Fruit fly (Drosophila melanogaster) whole organism, embryonic: Measurements from ENCODE around the gene TwdlQ.
A peak's percentile ranks its signal among the peaks of the same experiment; 100 is the strongest.

ENCODE experiments used
- Abd-B ChIP-seq: fragments of 200-800 bp; sonication (Bioruptor generic); optimal IDR thresholded peaks from 2 replicates; lab custom pipeline; 2018; ENCODE audit warnings: missing biosample characterization, mild to moderate bottlenecking, missing genetic modification characterization, moderate library complexity
- Blimp-1 ChIP-seq: fragments of 200-800 bp; sonication (Bioruptor generic); optimal IDR thresholded peaks from 3 replicates; lab custom pipeline; 2018; ENCODE audit warnings: missing biosample characterization, missing genetic modification characterization, mild to moderate bottlenecking, moderate library complexity, missing genetic modification reagents
- CG10209 ChIP-seq: fragments of 200-800 bp; sonication (Bioruptor generic); optimal IDR thresholded peaks from 3 replicates; lab custom pipeline; 2017; ENCODE audit warnings: missing biosample characterization, mild to moderate bottlenecking, missing genetic modification characterization, missing genetic modification reagents
- CG11696 ChIP-seq: fragments of 200-800 bp; sonication (Bioruptor generic); IDR thresholded peaks from 2 replicates; pipeline ENCODE4 v1.3.6; 2022; ENCODE audit warnings: missing biosample characterization, missing genetic modification characterization
- CG13123 ChIP-seq: fragments of 200-800 bp; sonication (Bioruptor generic); optimal IDR thresholded peaks from 2 replicates; lab custom pipeline; 2016; ENCODE audit warnings: missing biosample characterization, missing genetic modification characterization
- CG1603 ChIP-seq: fragments of 200-800 bp; sonication (Bioruptor generic); optimal IDR thresholded peaks from 2 replicates; lab custom pipeline; 2019; ENCODE audit warnings: missing biosample characterization, mild to moderate bottlenecking, missing genetic modification characterization, moderate library complexity
- CG17568 ChIP-seq: fragments of 200-800 bp; sonication (Bioruptor generic); optimal IDR thresholded peaks from 2 replicates; lab custom pipeline; 2018; ENCODE audit warnings: missing biosample characterization, mild to moderate bottlenecking, missing genetic modification characterization, moderate library complexity
- CG18476 ChIP-seq: fragments of 200-800 bp; sonication (Bioruptor generic); optimal IDR thresholded peaks from 2 replicates; lab custom pipeline; 2016; ENCODE audit warnings: missing biosample characterization, mild to moderate bottlenecking, missing genetic modification characterization
- CG18599 ChIP-seq: fragments of 200-800 bp; sonication (Bioruptor generic); optimal IDR thresholded peaks from 3 replicates; lab custom pipeline; 2017; ENCODE audit warnings: missing biosample characterization, missing genetic modification characterization, mild to moderate bottlenecking, moderate library complexity, missing genetic modification reagents
- CG31441 ChIP-seq: fragments of 200-800 bp; sonication (Bioruptor generic); IDR thresholded peaks from 2 replicates; pipeline ENCODE4 v1.3.6; 2022; ENCODE audit warnings: missing biosample characterization, missing genetic modification characterization
- CG32532 ChIP-seq: fragments of 200-800 bp; sonication (Bioruptor generic); IDR thresholded peaks from 2 replicates; pipeline ENCODE4 v1.3.6; 2022; ENCODE audit warnings: missing biosample characterization, missing genetic modification characterization
- CG4282 ChIP-seq: fragments of 200-800 bp; sonication (Bioruptor generic); optimal IDR thresholded peaks from 2 replicates; lab custom pipeline; 2016; ENCODE audit warnings: missing biosample characterization, missing genetic modification characterization
- CG4707 ChIP-seq: fragments of 200-800 bp; sonication (Bioruptor generic); optimal IDR thresholded peaks from 2 replicates; lab custom pipeline; 2018; ENCODE audit warnings: missing biosample characterization, mild to moderate bottlenecking, missing genetic modification characterization, moderate library complexity
- CG4730 ChIP-seq: fragments of 200-800 bp; sonication (Bioruptor generic); IDR thresholded peaks from 2 replicates; pipeline ENCODE4 v1.3.6; 2022; ENCODE audit warnings: missing biosample characterization, missing genetic modification characterization
- CG7372 ChIP-seq: fragments of 200-800 bp; sonication (Bioruptor generic); IDR thresholded peaks from 2 replicates; pipeline ENCODE4 v1.3.6; 2022; ENCODE audit warnings: missing biosample characterization, missing genetic modification characterization
- CG8359 ChIP-seq: fragments of 200-800 bp; sonication (Bioruptor generic); optimal IDR thresholded peaks from 2 replicates; lab custom pipeline; 2017; ENCODE audit warnings: missing biosample characterization, mild to moderate bottlenecking, missing genetic modification characterization, borderline replicate concordance
- CG8924 ChIP-seq: fragments of 200-800 bp; optimal IDR thresholded peaks from 3 replicates; lab custom pipeline; 2019; ENCODE audit warnings: missing biosample characterization, mild to moderate bottlenecking, missing genetic modification characterization, moderate library complexity
- CHES-1-like ChIP-seq: fragments of 200-800 bp; sonication (Bioruptor generic); optimal IDR thresholded peaks from 2 replicates; lab custom pipeline; 2016; ENCODE audit warnings: missing biosample characterization, missing genetic modification characterization
- Camta ChIP-seq: fragments of 200-800 bp; sonication (Bioruptor generic); optimal IDR thresholded peaks from 2 replicates; lab custom pipeline; 2016; ENCODE audit warnings: missing biosample characterization, missing genetic modification characterization
- CkIIα-i1 ChIP-seq: fragments of 200-800 bp; sonication (Bioruptor generic); IDR thresholded peaks from 2 replicates; pipeline ENCODE4 v1.3.6; 2022; ENCODE audit warnings: missing biosample characterization, missing genetic modification characterization
- CoRest ChIP-seq: fragments of 200-800 bp; sonication (Bioruptor generic); optimal IDR thresholded peaks from 3 replicates; lab custom pipeline; 2018; ENCODE audit warnings: missing biosample characterization, mild to moderate bottlenecking, missing genetic modification characterization, moderate library complexity
- Dbx ChIP-seq: fragments of 200-800 bp; sonication (Bioruptor generic); IDR thresholded peaks from 3 replicates; pipeline ENCODE4 v1.3.6; 2022; ENCODE audit warnings: missing biosample characterization, missing genetic modification characterization
- Eip74EF ChIP-seq, 2 experiments: fragments of 200-800 bp in 1 of 2; fragments of >200 bp in 1 of 2; sonication (Bioruptor generic) in 1 of 2; optimal IDR thresholded peaks; 2 replicates each; lab custom pipeline; 2017 to 2019; ENCODE audit warnings: missing biosample characterization in 2 of 2, missing genetic modification characterization in 2 of 2, mild to moderate bottlenecking in 1 of 2, moderate library complexity in 1 of 2
- Elba2 ChIP-seq: fragments of 200-800 bp; sonication (Bioruptor generic); optimal IDR thresholded peaks from 3 replicates; lab custom pipeline; 2016; ENCODE audit warnings: missing biosample characterization, missing genetic modification characterization
- Ets97D ChIP-seq: fragments of 200-800 bp; sonication (Bioruptor generic); optimal IDR thresholded peaks from 3 replicates; lab custom pipeline; 2016; ENCODE audit warnings: missing biosample characterization, missing genetic modification characterization
- Fer2 ChIP-seq: fragments of 200-800 bp; sonication (Bioruptor generic); optimal IDR thresholded peaks from 2 replicates; lab custom pipeline; 2018; ENCODE audit warnings: missing biosample characterization, mild to moderate bottlenecking, missing genetic modification characterization, moderate library complexity
- H2.0 ChIP-seq: fragments of 200-800 bp; sonication (Bioruptor generic); IDR thresholded peaks from 2 replicates; pipeline ENCODE4 v1.3.6; 2022; ENCODE audit warnings: missing biosample characterization, missing genetic modification characterization
- Hr51 ChIP-seq, 2 experiments: fragments of 200-800 bp; sonication (Bioruptor generic); optimal IDR thresholded peaks; 2 replicates in 1 of 2; 3 replicates in 1 of 2; lab custom pipeline; 2016 to 2018; ENCODE audit warnings: missing biosample characterization in 2 of 2, missing genetic modification characterization in 2 of 2, mild to moderate bottlenecking in 1 of 2, moderate library complexity in 1 of 2
- Jarid2 ChIP-seq: fragments of 200-800 bp; sonication (Bioruptor generic); optimal IDR thresholded peaks from 3 replicates; lab custom pipeline; 2017; ENCODE audit warnings: mild to moderate bottlenecking, missing biosample characterization, missing genetic modification reagents, missing genetic modification characterization
- Kr ChIP-seq: fragments of 200-800 bp; sonication (Bioruptor generic); optimal IDR thresholded peaks from 2 replicates; lab custom pipeline; 2017; ENCODE audit warnings: missing biosample characterization, mild to moderate bottlenecking, missing genetic modification characterization
- NC2β ChIP-seq: fragments of 200-800 bp; sonication (Bioruptor generic); optimal IDR thresholded peaks from 2 replicates; lab custom pipeline; 2016; ENCODE audit warnings: missing biosample characterization, missing genetic modification characterization
- Nf-YA ChIP-seq: fragments of 200-800 bp; sonication (Bioruptor generic); IDR thresholded peaks from 2 replicates; pipeline ENCODE4 v1.3.6; 2022; ENCODE audit warnings: missing biosample characterization, missing genetic modification characterization
- NfI ChIP-seq: fragments of 200-800 bp; sonication (Bioruptor generic); optimal IDR thresholded peaks from 3 replicates; lab custom pipeline; 2018; ENCODE audit warnings: missing biosample characterization, mild to moderate bottlenecking, missing genetic modification characterization, moderate library complexity
- Sry-δ ChIP-seq: fragments of 200-800 bp; sonication (Bioruptor generic); optimal IDR thresholded peaks from 2 replicates; lab custom pipeline; 2016; ENCODE audit warnings: missing biosample characterization, missing genetic modification characterization
- Ssrp ChIP-seq: fragments of 200-800 bp; sonication (Bioruptor generic); optimal IDR thresholded peaks from 2 replicates; lab custom pipeline; 2018; ENCODE audit warnings: missing biosample characterization, mild to moderate bottlenecking, missing genetic modification characterization, moderate library complexity
- Stat92E ChIP-seq, 3 experiments: fragments of >200 bp in 2 of 3; fragments of 200-800 bp in 1 of 3; sonication (Bioruptor generic) in 1 of 3; optimal IDR thresholded peaks; 2 replicates each; lab custom pipeline; 2017 to 2019; ENCODE audit warnings: missing biosample characterization in 3 of 3, missing genetic modification characterization in 3 of 3, mild to moderate bottlenecking in 1 of 3, moderate library complexity in 1 of 3
- Tbp ChIP-seq: fragments of >200 bp; optimal IDR thresholded peaks from 2 replicates; lab custom pipeline; 2018; ENCODE audit warnings: missing biosample characterization, missing genetic modification characterization
- aop ChIP-seq: fragments of 200-800 bp; sonication (Bioruptor generic); IDR thresholded peaks from 2 replicates; pipeline ENCODE4 v1.3.6; 2022; ENCODE audit warnings: missing biosample characterization, missing genetic modification characterization
- chm ChIP-seq: fragments of 200-800 bp; sonication (Bioruptor generic); IDR thresholded peaks from 2 replicates; pipeline ENCODE4 v1.3.6; 2022; ENCODE audit warnings: missing biosample characterization, missing genetic modification characterization
- dati ChIP-seq: fragments of 200-800 bp; sonication (Bioruptor generic); IDR thresholded peaks from 2 replicates; pipeline ENCODE4 v1.3.6; 2022; ENCODE audit warnings: missing biosample characterization, missing genetic modification characterization
- dimm ChIP-seq: fragments of 200-800 bp; sonication (Bioruptor generic); IDR thresholded peaks from 2 replicates; pipeline ENCODE4 v1.3.6; 2022; ENCODE audit warnings: missing biosample characterization, missing genetic modification characterization
- gt ChIP-seq: fragments of 200-800 bp; sonication (Bioruptor generic); IDR thresholded peaks from 2 replicates; pipeline ENCODE4 v1.3.6; 2022; ENCODE audit warnings: missing biosample characterization, missing genetic modification characterization
- kah ChIP-seq: fragments of 200-800 bp; sonication (Bioruptor generic); optimal IDR thresholded peaks from 2 replicates; lab custom pipeline; 2018; ENCODE audit warnings: missing biosample characterization, mild to moderate bottlenecking, missing genetic modification characterization
- klu ChIP-seq: fragments of 200-800 bp; sonication (Bioruptor generic); IDR thresholded peaks from 2 replicates; pipeline ENCODE4 v1.3.6; 2022; ENCODE audit warnings: missing biosample characterization, missing genetic modification characterization
- lilli ChIP-seq: fragments of 200-800 bp; sonication (Bioruptor generic); optimal IDR thresholded peaks from 3 replicates; lab custom pipeline; 2016; ENCODE audit warnings: missing biosample characterization, missing genetic modification characterization
- mirr ChIP-seq: fragments of 200-800 bp; sonication (Bioruptor generic); optimal IDR thresholded peaks from 3 replicates; lab custom pipeline; 2018; ENCODE audit warnings: missing biosample characterization, mild to moderate bottlenecking, missing genetic modification characterization
- ranshi ChIP-seq: fragments of 200-800 bp; sonication (Bioruptor generic); IDR thresholded peaks from 2 replicates; pipeline ENCODE4 v1.3.6; 2022; ENCODE audit warnings: missing biosample characterization, missing genetic modification characterization
- run ChIP-seq: fragments of 200-800 bp; sonication (Bioruptor generic); optimal IDR thresholded peaks from 3 replicates; lab custom pipeline; 2018; ENCODE audit warnings: missing biosample characterization, mild to moderate bottlenecking, missing genetic modification characterization
- sima ChIP-seq: fragments of 200-800 bp; sonication (Bioruptor generic); optimal IDR thresholded peaks from 2 replicates; lab custom pipeline; 2016; ENCODE audit warnings: missing biosample characterization, missing genetic modification characterization
- tap ChIP-seq: fragments of 200-800 bp; optimal IDR thresholded peaks from 3 replicates; lab custom pipeline; 2019; ENCODE audit warnings: missing biosample characterization, mild to moderate bottlenecking, missing genetic modification characterization, moderate library complexity
- vfl ChIP-seq: fragments of 200-800 bp; sonication (Bioruptor generic); optimal IDR thresholded peaks from 2 replicates; lab custom pipeline; 2016; ENCODE audit warnings: missing biosample characterization, missing genetic modification characterization

TwdlQ gene

dm6 chr3R:26717295-26717694 lies 23.9 kb upstream of the TwdlQ start, which contains the start of gene CG6425 (continued):
- TF ChIP-seq Blimp-1 (no peak), CoRest (tag; lab: Kevin White, UChicago) (peak; percentile 63), CHES-1-like (GFP tag; lab: Kevin White, UChicago) (no peak), Camta (GFP tag; lab: Kevin White, UChicago) (no peak), H2.0 (GFP tag; lab: Robert Waterston, UW) (0 out of 2 replicates have a peak, but pooled peaks have one; percentile 25), gt (GFP tag; lab: Robert Waterston, UW) (no peak), CG10209 (GFP tag; lab: Kevin White, UChicago) (no peak), CG32532 (GFP tag; lab: Robert Waterston, UW) (no peak), CkIIα-i1 (no peak), kah (GFP tag; lab: Kevin White, UChicago) (no peak), CG17568 (no peak), vfl (no peak), CG1603 (tag; lab: Kevin White, UChicago) (peak; percentile 51), Tbp (GFP tag; lab: Kevin White, UChicago) (no peak), CG8924 (tag; lab: Kevin White, UChicago) (peak; percentile 23), CG11696 (GFP tag; lab: Robert Waterston, UW) (no peak), Nf-YA (GFP tag; lab: Robert Waterston, UW) (no peak), Hr51 (GFP tag; optimal IDR thresholded peaks at IDR 0.05; lab: Kevin White, UChicago) (no peak), CG18476 (GFP tag; lab: Kevin White, UChicago) (no peak), Stat92E (GFP tag; optimal IDR thresholded peaks at IDR 0.05; lab: Kevin White, UChicago) (no peak), run (tag; lab: Kevin White, UChicago) (no peak), lilli (peak; percentile 38), tap (tag; lab: Kevin White, UChicago) (no peak), CG18599 (no peak), dimm (GFP tag; lab: Robert Waterston, UW) (no peak), Eip74EF (GFP tag; optimal IDR thresholded peaks at IDR 0.05; lab: Kevin White, UChicago) (no peak), sima (no peak), CG13123 (GFP tag; lab: Kevin White, UChicago) (no peak), NC2β (GFP tag; lab: Kevin White, UChicago) (no peak), Ssrp (tag; lab: Kevin White, UChicago) (no peak), CG8359 (GFP tag; lab: Kevin White, UChicago) (no peak), NfI (GFP tag; lab: Kevin White, UChicago) (no peak), CG31441 (GFP tag; lab: Robert Waterston, UW) (peak; percentile 38; the same call in 1 of the 2 replicates), CG4730 (GFP tag; lab: Robert Waterston, UW) (no peak), Fer2 (peak; percentile 14), Sry-δ (GFP tag; lab: Kevin White, UChicago) (no peak), Elba2 (GFP tag; lab: Kevin White, UChicago) (peak; percentile 89), ranshi (GFP tag; lab: Robert Waterston, UW) (peak; percentile 54), Kr (GFP tag; lab: Kevin White, UChicago) (no peak), Jarid2 (GFP tag; lab: Kevin White, UChicago) (no peak), aop (GFP tag; lab: Robert Waterston, UW) (no peak), Ets97D (GFP tag; lab: Kevin White, UChicago) (peak; percentile 6), Abd-B (peak; percentile 60), CG4707 (GFP tag; lab: Kevin White, UChicago) (no peak), mirr (no peak), Dbx (no peak), chm (GFP tag; lab: Robert Waterston, UW) (no peak), dati (GFP tag; lab: Robert Waterston, UW) (no peak), CG4282 (GFP tag; lab: Kevin White, UChicago) (no peak), klu (GFP tag; lab: Robert Waterston, UW) (no peak), CG7372 (GFP tag; lab: Robert Waterston, UW) (no peak)
